Fruit fly (Drosophila melanogaster) whole organism, adult: ENCODE measurements around the gene a6.

ENCODE experiments used
- bab1 ChIP-seq: fragments of 200-800 bp; sonication (Bioruptor generic); optimal IDR thresholded peaks from 3 replicates; lab custom pipeline; 2019; ENCODE audit warnings: missing biosample characterization, mild to moderate bottlenecking, missing genetic modification characterization, moderate library complexity
- kay ChIP-seq: fragments of 200-800 bp; sonication (Bioruptor generic); peaks from one replicate; lab custom pipeline; 2016; ENCODE audit warnings: missing biosample characterization, missing genetic modification characterization, borderline replicate concordance
- pad ChIP-seq: fragments of 200-800 bp; sonication (Bioruptor generic); optimal IDR thresholded peaks from 3 replicates; lab custom pipeline; 2017; ENCODE audit warnings: missing biosample characterization, missing genetic modification characterization, mild to moderate bottlenecking, moderate library complexity, missing genetic modification reagents

- TF ChIP-seq bab1 (GFP tag; lab: Kevin White, UChicago) (no peak), kay (GFP tag; lab: Kevin White, UChicago) (no peak), pad (GFP tag; lab: Kevin White, UChicago) (no peak)
Observed at dm6 chrX:1691475-1691874, 4.2 kb downstream of the a6 start.
